Fruit fly (Drosophila melanogaster) whole organism: Measurements from ENCODE around the gene wam.

Experiments used
- CG8478 ChIP-seq: fragments of >200 bp; optimal IDR thresholded peaks from 2 replicates; lab custom pipeline; 2018; ENCODE audit warnings: inconsistent platforms
- pan ChIP-seq: fragments of >200 bp; optimal IDR thresholded peaks from 2 replicates; lab custom pipeline; 2017

dm6 chr3R:23320251-23320650 is 32.4 kb upstream of the wam start:
- TF ChIP-seq pan (lab: Kevin White, UChicago) (no peak), CG8478 (lab: Kevin White, UChicago) (no peak)
